Worm (Caenorhabditis elegans) whole organism, late embryonic: ENCODE results near the gene C27F2.10.

ENCODE experiments used
- F13H6.1 ChIP-seq: sonication (generic microtip); optimal IDR thresholded peaks from 2 replicates; lab custom pipeline; 2016; ENCODE audit warnings: missing genetic modification characterization, missing compliant biosample characterization
- K02D7.2 ChIP-seq: sonication (generic microtip); optimal IDR thresholded peaks from 2 replicates; lab custom pipeline; 2017; ENCODE audit warnings: mild to moderate bottlenecking, missing genetic modification characterization, missing compliant biosample characterization
- K09A11.1 ChIP-seq: sonication (generic microtip); optimal IDR thresholded peaks from 2 replicates; lab custom pipeline; 2017; ENCODE audit warnings: antibody characterized with exemption, mild to moderate bottlenecking, missing genetic modification characterization, missing compliant biosample characterization; ENCODE audit not compliant: insufficient read depth
- T23F11.4 ChIP-seq: fragments of 200-800 bp; sonication (Bioruptor generic); optimal IDR thresholded peaks from 2 replicates; lab custom pipeline; 2018; ENCODE audit warnings: mild to moderate bottlenecking, missing genetic modification characterization, missing compliant biosample characterization
- ama-1 ChIP-seq: fragments of 150-350 bp; optimal IDR thresholded peaks from 2 replicates; lab custom pipeline; 2014
- ceh-14 ChIP-seq: sonication (generic microtip); optimal IDR thresholded peaks from 2 replicates; lab custom pipeline; 2016; ENCODE audit warnings: missing genotype, missing genetic modification characterization, missing compliant biosample characterization
- ceh-2 ChIP-seq: sonication (generic microtip); optimal IDR thresholded peaks from 2 replicates; lab custom pipeline; 2016; ENCODE audit warnings: missing genotype, missing genetic modification characterization, missing compliant biosample characterization
- ceh-22 ChIP-seq: sonication (generic microtip); optimal IDR thresholded peaks from 2 replicates; lab custom pipeline; 2017; ENCODE audit warnings: missing biosample characterization, missing genetic modification characterization
- ceh-24 ChIP-seq: sonication (generic microtip); optimal IDR thresholded peaks from 2 replicates; lab custom pipeline; 2016; ENCODE audit warnings: mild to moderate bottlenecking, missing genetic modification characterization, missing compliant biosample characterization
- ceh-31 ChIP-seq: sonication (generic microtip); optimal IDR thresholded peaks from 2 replicates; lab custom pipeline; 2016; ENCODE audit warnings: missing genetic modification characterization, missing compliant biosample characterization
- ceh-34 ChIP-seq: sonication (generic microtip); optimal IDR thresholded peaks from 2 replicates; lab custom pipeline; 2016; ENCODE audit warnings: mild to moderate bottlenecking, missing genetic modification characterization, missing compliant biosample characterization
- ceh-45 ChIP-seq: fragments of 200-800 bp; sonication (Bioruptor generic); IDR thresholded peaks from 2 replicates; pipeline ENCODE4 v1.3.6; 2022; ENCODE audit warnings: missing genetic modification reagents, missing genetic modification characterization, missing compliant biosample characterization
- ceh-48 ChIP-seq: sonication (generic microtip); optimal IDR thresholded peaks from 2 replicates; lab custom pipeline; 2016; ENCODE audit warnings: missing genetic modification characterization, inconsistent platforms, missing compliant biosample characterization
- ceh-6 ChIP-seq: fragments of 200-800 bp; sonication (Bioruptor generic); optimal IDR thresholded peaks from 2 replicates; lab custom pipeline; 2018; ENCODE audit warnings: mild to moderate bottlenecking, missing genetic modification characterization, missing compliant biosample characterization
- dmd-4 ChIP-seq: sonication (generic microtip); optimal IDR thresholded peaks from 2 replicates; lab custom pipeline; 2016; ENCODE audit warnings: borderline replicate concordance, missing genetic modification characterization, missing compliant biosample characterization
- dve-1 ChIP-seq: sonication (generic microtip); optimal IDR thresholded peaks from 2 replicates; lab custom pipeline; 2017; ENCODE audit warnings: antibody characterized with exemption, mild to moderate bottlenecking, missing genetic modification characterization, missing compliant biosample characterization
- fkh-10 ChIP-seq: fragments of 150-350 bp; optimal IDR thresholded peaks from 2 replicates; lab custom pipeline; 2014; ENCODE audit warnings: missing biosample characterization, missing genetic modification reagents, missing genetic modification characterization
- fkh-6 ChIP-seq: sonication (generic microtip); optimal IDR thresholded peaks from 2 replicates; lab custom pipeline; 2016; ENCODE audit warnings: missing genetic modification characterization, missing compliant biosample characterization
- gmeb-2 ChIP-seq: sonication (generic microtip); optimal IDR thresholded peaks from 2 replicates; lab custom pipeline; 2016; ENCODE audit warnings: missing genetic modification characterization, inconsistent platforms, missing compliant biosample characterization
- hlh-13 ChIP-seq: fragments of 200-800 bp; sonication (Bioruptor generic); optimal IDR thresholded peaks from 2 replicates; lab custom pipeline; 2018; ENCODE audit warnings: mild to moderate bottlenecking, missing genetic modification characterization, missing compliant biosample characterization
- hlh-15 ChIP-seq: sonication (generic microtip); optimal IDR thresholded peaks from 2 replicates; lab custom pipeline; 2016; ENCODE audit warnings: missing genetic modification characterization, missing compliant biosample characterization
- hlh-30 ChIP-seq: sonication (generic microtip); optimal IDR thresholded peaks from 2 replicates; lab custom pipeline; 2017; ENCODE audit warnings: antibody characterized with exemption, missing genetic modification characterization, missing compliant biosample characterization; ENCODE audit not compliant: insufficient read depth
- hlh-6 ChIP-seq: sonication (generic microtip); optimal IDR thresholded peaks from 2 replicates; lab custom pipeline; 2016; ENCODE audit warnings: missing genotype, missing genetic modification characterization, missing compliant biosample characterization
- mec-3 ChIP-seq: sonication (generic microtip); optimal IDR thresholded peaks from 2 replicates; lab custom pipeline; 2016; ENCODE audit warnings: borderline replicate concordance, missing genetic modification characterization, missing compliant biosample characterization
- nfya-1 ChIP-seq: sonication (generic microtip); optimal IDR thresholded peaks from 2 replicates; lab custom pipeline; 2017; ENCODE audit warnings: missing genetic modification characterization, mild to moderate bottlenecking, missing compliant biosample characterization, antibody characterized with exemption, moderate library complexity
- nhr-11 ChIP-seq: fragments of 150-350 bp; optimal IDR thresholded peaks from 2 replicates; lab custom pipeline; 2014; ENCODE audit warnings: missing biosample characterization, missing genetic modification characterization
- pat-9 ChIP-seq: fragments of 200-800 bp; sonication (Bioruptor generic); optimal IDR thresholded peaks from 2 replicates; lab custom pipeline; 2018; ENCODE audit warnings: mild to moderate bottlenecking, missing genetic modification characterization, moderate library complexity, missing compliant biosample characterization
- pha-2 ChIP-seq: sonication (generic microtip); optimal IDR thresholded peaks from 2 replicates; lab custom pipeline; 2017; ENCODE audit warnings: mild to moderate bottlenecking, missing genetic modification characterization, missing compliant biosample characterization
- pha-4 ChIP-seq: fragments of 150-350 bp; optimal IDR thresholded peaks from 2 replicates; lab custom pipeline; 2018; ENCODE audit warnings: missing biosample characterization, missing genetic modification reagents, missing genetic modification characterization
- pros-1 ChIP-seq: fragments of 150-350 bp; optimal IDR thresholded peaks from 2 replicates; lab custom pipeline; 2014; ENCODE audit warnings: missing biosample characterization, missing genetic modification reagents, missing genetic modification characterization
- rnt-1 ChIP-seq: sonication (generic microtip); optimal IDR thresholded peaks from 2 replicates; lab custom pipeline; 2016; ENCODE audit warnings: missing genetic modification characterization, missing compliant biosample characterization
- sdc-2 ChIP-seq: sonication (generic microtip); optimal IDR thresholded peaks from 2 replicates; lab custom pipeline; 2016; ENCODE audit warnings: missing genotype, missing genetic modification characterization, missing compliant biosample characterization
- sox-2 ChIP-seq: fragments of 200-800 bp; sonication (Bioruptor generic); IDR thresholded peaks from 2 replicates; pipeline ENCODE4 v1.3.6; 2022; ENCODE audit warnings: missing genetic modification reagents, missing genetic modification characterization, missing compliant biosample characterization
- syd-9 ChIP-seq: sonication (generic microtip); optimal IDR thresholded peaks from 2 replicates; lab custom pipeline; 2016; ENCODE audit warnings: mild to moderate bottlenecking, missing genetic modification characterization, moderate library complexity, missing compliant biosample characterization
- unc-42 ChIP-seq: sonication (generic microtip); optimal IDR thresholded peaks from 2 replicates; lab custom pipeline; 2016; ENCODE audit warnings: missing genotype, missing genetic modification characterization, missing compliant biosample characterization
- unc-55 ChIP-seq: sonication (generic microtip); optimal IDR thresholded peaks from 2 replicates; lab custom pipeline; 2017; ENCODE audit warnings: missing biosample characterization, missing genetic modification reagents, missing genetic modification characterization
- unc-86 ChIP-seq: sonication (generic microtip); optimal IDR thresholded peaks from 2 replicates; lab custom pipeline; 2016; ENCODE audit warnings: missing genetic modification characterization, missing compliant biosample characterization
- zip-5 ChIP-seq: sonication (generic microtip); optimal IDR thresholded peaks from 2 replicates; lab custom pipeline; 2016; ENCODE audit warnings: missing genetic modification characterization, missing compliant biosample characterization
- ztf-16 ChIP-seq: sonication (generic microtip); optimal IDR thresholded peaks from 2 replicates; lab custom pipeline; 2017; ENCODE audit warnings: missing genetic modification characterization, missing compliant biosample characterization

Gene C27F2.10

DNA sequence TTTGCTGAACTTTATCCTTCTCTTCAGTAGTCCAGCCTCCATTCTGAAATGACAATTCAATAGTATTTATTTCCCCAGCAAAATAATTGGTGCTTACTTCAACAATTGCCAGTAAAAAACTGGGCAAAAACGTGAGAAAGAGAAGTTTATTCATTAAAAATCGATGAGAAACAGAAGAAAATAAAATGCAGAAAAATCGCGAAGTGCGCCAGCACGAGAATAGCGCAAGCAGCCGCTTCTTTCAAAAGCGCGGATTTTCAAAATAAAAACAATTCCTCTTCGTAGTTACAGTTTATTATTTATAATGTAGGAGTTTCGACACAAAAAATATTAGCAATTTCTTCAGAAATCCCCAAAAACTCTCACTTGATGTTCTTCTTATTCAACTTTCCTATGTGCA is 23.8 kb downstream of the C27F2.10 start, which contains the start of gene C27F2.9 (continued):
- TF ChIP-seq ztf-16 (tag; lab: Kevin White, UChicago) (no peak), mec-3 (no peak), ceh-48 (peak; percentile 81), dve-1 (peak; percentile 23), fkh-10 (no peak), ceh-34 (tag; lab: Kevin White, UChicago) (peak; percentile 51), ceh-14 (tag; lab: Kevin White, UChicago) (no peak), sox-2 (GFP tag; lab: Robert Waterston, UW) (peak; percentile 48), T23F11.4 (no peak), ama-1 (lab: Kevin White, UChicago) (no peak), syd-9 (tag; lab: Kevin White, UChicago) (no peak)

DNA sequence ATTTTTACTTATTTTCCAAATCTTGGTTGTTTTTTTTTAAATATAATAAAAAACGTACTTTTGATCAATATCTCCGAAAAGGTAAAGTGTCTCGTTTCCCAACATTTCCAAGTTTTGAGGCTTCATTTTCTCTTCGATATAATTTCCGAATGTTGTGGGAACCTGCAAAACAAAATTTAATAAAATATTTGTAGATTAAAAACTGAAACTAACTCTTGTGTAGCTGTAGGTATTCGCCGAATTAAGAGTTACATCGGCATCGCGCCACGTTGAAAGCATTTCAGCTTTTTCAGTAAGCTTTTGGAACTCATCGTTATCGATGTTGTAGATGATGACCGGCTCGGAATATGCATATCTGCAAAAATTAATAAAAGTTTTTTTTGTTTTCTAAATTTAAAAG is 24.3 kb downstream of the C27F2.10 start, which contains the start of gene vps-22:
Gene vps-22, minus strand, starts transcription at position 101 of the 400 bp plus-strand sequence.
- TF ChIP-seq F13H6.1 (tag; lab: Kevin White, UChicago) (no peak), mec-3 (no peak), unc-42 (tag; lab: Kevin White, UChicago) (no peak), nfya-1 (tag; lab: Kevin White, UChicago) (no peak), gmeb-2 (tag; lab: Kevin White, UChicago) (no peak), sox-2 (GFP tag; lab: Robert Waterston, UW) (no peak), pat-9 (tag; lab: Kevin White, UChicago) (no peak), syd-9 (tag; lab: Kevin White, UChicago) (no peak), dmd-4 (no peak), K09A11.1 (no peak)

- TF ChIP-seq unc-86 (no peak), ceh-45 (GFP tag; lab: Robert Waterston, UW) (no peak), sdc-2 (tag; lab: Kevin White, UChicago) (no peak), rnt-1 (tag; lab: Kevin White, UChicago) (no peak), fkh-6 (no peak), K09A11.1 (no peak), ceh-24 (tag; lab: Kevin White, UChicago) (no peak), ceh-6 (no peak), hlh-15 (tag; lab: Kevin White, UChicago) (no peak), hlh-6 (tag; lab: Kevin White, UChicago) (no peak), K02D7.2 (tag; lab: Kevin White, UChicago) (no peak), sox-2 (GFP tag; lab: Robert Waterston, UW) (no peak), unc-55 (GFP tag; lab: Kevin White, UChicago) (no peak), nhr-11 (tag; lab: Kevin White, UChicago) (no peak), pros-1 (tag; lab: Kevin White, UChicago) (no peak), ceh-22 (tag; lab: Kevin White, UChicago) (no peak), fkh-10 (no peak), mec-3 (no peak)
These were observed 25.4 kb downstream of the C27F2.10 start for ce11 chrIII:4961281-4961680.

DNA sequence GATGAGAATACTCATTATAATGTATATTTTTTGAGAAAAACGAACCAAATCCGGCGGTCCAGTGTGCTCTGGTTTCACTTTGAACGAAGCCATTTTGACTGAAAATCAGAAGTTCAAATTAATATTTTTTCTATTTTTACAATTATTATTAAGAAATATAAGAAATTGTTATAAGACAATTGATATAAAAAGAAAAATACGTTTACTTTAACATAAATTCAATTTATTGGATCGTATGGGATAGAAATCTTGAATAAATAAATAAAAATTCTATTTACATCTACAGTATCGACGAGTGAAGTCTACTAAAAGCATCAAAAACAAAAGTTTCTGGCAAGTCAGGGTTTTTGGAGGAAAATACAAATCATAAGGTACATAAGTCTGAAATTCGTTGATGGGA is 26.5 kb downstream of the C27F2.10 start, which contains the start of gene C27F2.4:
Gene C27F2.4, minus strand, starts transcription at position 101 of the 400 bp plus-strand sequence.
- TF ChIP-seq pha-2 (tag; lab: Kevin White, UChicago) (no peak), syd-9 (tag; lab: Kevin White, UChicago) (no peak), hlh-13 (no peak), ceh-2 (tag; lab: Kevin White, UChicago) (no peak), hlh-30 (tag; lab: Kevin White, UChicago) (no peak), zip-5 (tag; lab: Kevin White, UChicago) (no peak), ceh-6 (no peak), ceh-45 (GFP tag; lab: Robert Waterston, UW) (no peak), pha-4 (no peak), fkh-10 (no peak), ceh-31 (tag; lab: Kevin White, UChicago) (no peak), F13H6.1 (tag; lab: Kevin White, UChicago) (no peak)
